Worm (Caenorhabditis elegans) whole organism, L3 larva: ENCODE data around the gene Y38H6C.15.

Source experiments
- egl-5 ChIP-seq: fragments of 150-350 bp; optimal IDR thresholded peaks from 2 replicates; lab custom pipeline; 2017; ENCODE audit warnings: missing biosample characterization, missing genetic modification reagents, missing genetic modification characterization, inconsistent platforms
- elt-2 ChIP-seq: sonication (generic microtip); optimal IDR thresholded peaks from 2 replicates; lab custom pipeline; 2016; ENCODE audit warnings: missing genetic modification reagents, mild to moderate bottlenecking, missing genetic modification characterization, missing compliant biosample characterization
- eor-1 ChIP-seq, 2 experiments: fragments of 150-350 bp; optimal IDR thresholded peaks; 2 replicates each; lab custom pipeline; 2014 to 2018; ENCODE audit warnings: missing biosample characterization in 2 of 2, missing genetic modification characterization in 2 of 2
- fkh-2 ChIP-seq: fragments of 150-350 bp; optimal IDR thresholded peaks from 2 replicates; lab custom pipeline; 2014; ENCODE audit warnings: missing biosample characterization, missing genetic modification reagents, missing genetic modification characterization
- jun-1 ChIP-seq: fragments of 150-350 bp; optimal IDR thresholded peaks from 2 replicates; lab custom pipeline; 2014; ENCODE audit warnings: missing biosample characterization, missing genetic modification reagents, missing genetic modification characterization
- lin-15B ChIP-seq: fragments of 150-350 bp; optimal IDR thresholded peaks from 2 replicates; lab custom pipeline; 2014; ENCODE audit warnings: missing biosample characterization, missing genetic modification characterization
- nfya-1 ChIP-seq: sonication (generic microtip); optimal IDR thresholded peaks from 2 replicates; lab custom pipeline; 2017; ENCODE audit warnings: missing genetic modification characterization, mild to moderate bottlenecking, missing compliant biosample characterization, antibody characterized with exemption, moderate library complexity; ENCODE audit not compliant: insufficient read depth
- nhr-11 ChIP-seq: fragments of 150-350 bp; optimal IDR thresholded peaks from 2 replicates; lab custom pipeline; 2014; ENCODE audit warnings: missing biosample characterization, missing genetic modification characterization
- nhr-23 ChIP-seq: fragments of 150-350 bp; optimal IDR thresholded peaks from 2 replicates; lab custom pipeline; 2014; ENCODE audit warnings: missing biosample characterization, missing genetic modification reagents, missing genetic modification characterization
- nhr-28 ChIP-seq: fragments of 150-350 bp; optimal IDR thresholded peaks from 2 replicates; lab custom pipeline; 2014; ENCODE audit warnings: missing biosample characterization, missing genetic modification characterization
- nhr-43 ChIP-seq: sonication (generic microtip); optimal IDR thresholded peaks from 2 replicates; lab custom pipeline; 2016; ENCODE audit warnings: mild to moderate bottlenecking, missing genetic modification characterization, missing compliant biosample characterization; ENCODE audit not compliant: poor library complexity, severe bottlenecking
- nhr-76 ChIP-seq: fragments of 150-350 bp; sonication (generic microtip); optimal IDR thresholded peaks from 5 replicates; lab custom pipeline; 2014; ENCODE audit warnings: missing biosample characterization, missing genetic modification characterization
- nhr-77 ChIP-seq: fragments of 150-350 bp; optimal IDR thresholded peaks from 2 replicates; lab custom pipeline; 2014; ENCODE audit warnings: missing biosample characterization, missing genetic modification characterization
- skn-1 ChIP-seq: fragments of 150-350 bp; optimal IDR thresholded peaks from 2 replicates; lab custom pipeline; 2014; ENCODE audit warnings: missing biosample characterization, missing genetic modification characterization
- snpc-4 ChIP-seq: fragments of 150-350 bp; optimal IDR thresholded peaks from 2 replicates; lab custom pipeline; 2014; ENCODE audit warnings: missing biosample characterization, missing genetic modification characterization
- unc-62 ChIP-seq: fragments of 150-350 bp; sonication (generic microtip); optimal IDR thresholded peaks from 4 replicates; lab custom pipeline; 2014; ENCODE audit warnings: missing biosample characterization, missing genetic modification reagents, missing genetic modification characterization
- zag-1 ChIP-seq: fragments of 150-350 bp; optimal IDR thresholded peaks from 2 replicates; lab custom pipeline; 2014; ENCODE audit warnings: missing biosample characterization, missing genetic modification characterization

Y38H6C.15 gene

ce11 chrV:20489102-20489501, 47.0 kb downstream of the Y38H6C.15 start, which contains the start of gene srbc-78:
Gene srbc-78 (minus strand): TSS chrV:20489202.
- TF ChIP-seq skn-1 (no peak), nhr-23 (tag; lab: Kevin White, UChicago) (no peak), elt-2 (tag; lab: Kevin White, UChicago) (no peak), zag-1 (no peak), nhr-28 (tag; lab: Kevin White, UChicago) (no peak), unc-62 (GFP tag; lab: Kevin White, UChicago) (no peak), eor-1 (tag; optimal IDR thresholded peaks at IDR 0.05; lab: Kevin White, UChicago) (no peak), nhr-43 (tag; lab: Kevin White, UChicago) (no peak)
- TF ChIP-seq, all 47 proteins: peak for 0

- no peak for TF ChIP-seq nhr-76 (tag; lab: Kevin White, UChicago)
- no peak for TF ChIP-seq nhr-77 (tag; lab: Kevin White, UChicago)
- TF ChIP-seq nfya-1 (tag; lab: Kevin White, UChicago) = peak; percentile 16
- TF ChIP-seq jun-1 = no peak
These were observed 49.6 kb downstream of the Y38H6C.15 start for ce11 chrV:20486549-20486948.

- TF ChIP-seq snpc-4 (tag; lab: Kevin White, UChicago) (no peak), lin-15B (tag; lab: Kevin White, UChicago) (no peak), jun-1 (no peak), zag-1 (no peak), nhr-23 (tag; lab: Kevin White, UChicago) (no peak), nhr-11 (tag; lab: Kevin White, UChicago) (no peak), egl-5 (no peak), fkh-2 (tag; lab: Kevin White, UChicago) (no peak), nhr-28 (tag; lab: Kevin White, UChicago) (no peak)
These were observed 50.8 kb downstream of the Y38H6C.15 start, which contains the start of gene dhcr-7 for ce11 chrV:20485285-20485684. Gene dhcr-7 (minus strand): TSS chrV:20485385.
